Fruit fly (Drosophila melanogaster): ENCODE measurements around the gene Sec20.

dm6 chr3R:5836536-5836935 lies 12.2 kb upstream of the Sec20 start:
- TF ChIP-seq CG11294 (GFP tag; IDR thresholded peaks at IDR 0.05) = no peak
- no peak for TF ChIP-seq Ets21C (GFP tag; optimal IDR thresholded peaks at IDR 0.05)
- TF ChIP-seq salr (GFP tag; optimal IDR thresholded peaks at IDR 0.05) = no peak
- TF ChIP-seq OdsH (GFP tag; optimal IDR thresholded peaks at IDR 0.05) = no peak
- no peak for TF ChIP-seq dsx (GFP tag; optimal IDR thresholded peaks at IDR 0.05; ENCODE audit: poor library complexity, severe bottlenecking)
- TF ChIP-seq CG1621 (tag; optimal IDR thresholded peaks at IDR 0.05) = no peak

All from whole organism, prepupa.